Worm (Caenorhabditis elegans): Measurements from ENCODE around the gene hpo-19.

hpo-19 gene

DNA sequence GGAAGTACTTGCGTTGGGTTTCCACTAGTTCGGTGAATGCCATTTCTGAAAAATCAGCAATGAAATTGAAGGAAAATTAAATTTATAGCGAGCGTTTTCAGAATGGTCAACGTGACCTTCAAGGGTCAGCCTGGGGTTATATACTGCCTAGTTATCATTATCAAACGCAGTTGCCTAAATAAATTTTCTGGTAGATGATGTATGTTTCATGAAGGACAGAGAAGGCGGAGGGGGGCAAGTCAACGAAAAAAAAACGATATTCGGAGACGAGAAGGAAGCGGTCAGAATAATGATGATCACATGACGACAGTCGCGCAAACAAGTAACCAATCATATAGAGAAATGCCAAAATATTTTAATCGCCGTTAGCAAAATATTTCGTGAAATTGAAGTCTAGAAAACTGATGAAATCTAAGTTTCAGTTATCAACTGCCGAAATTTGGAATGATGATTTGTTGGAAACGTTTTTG lies 6.5 kb upstream of the hpo-19 start, which contains the start of gene alh-4:
alh-4 (minus strand) TSS at position 51 of the 470 bp plus-strand sequence.
- no peak for TF ChIP-seq unc-62 (GFP tag; optimal IDR thresholded peaks at IDR 0.05)

DNA sequence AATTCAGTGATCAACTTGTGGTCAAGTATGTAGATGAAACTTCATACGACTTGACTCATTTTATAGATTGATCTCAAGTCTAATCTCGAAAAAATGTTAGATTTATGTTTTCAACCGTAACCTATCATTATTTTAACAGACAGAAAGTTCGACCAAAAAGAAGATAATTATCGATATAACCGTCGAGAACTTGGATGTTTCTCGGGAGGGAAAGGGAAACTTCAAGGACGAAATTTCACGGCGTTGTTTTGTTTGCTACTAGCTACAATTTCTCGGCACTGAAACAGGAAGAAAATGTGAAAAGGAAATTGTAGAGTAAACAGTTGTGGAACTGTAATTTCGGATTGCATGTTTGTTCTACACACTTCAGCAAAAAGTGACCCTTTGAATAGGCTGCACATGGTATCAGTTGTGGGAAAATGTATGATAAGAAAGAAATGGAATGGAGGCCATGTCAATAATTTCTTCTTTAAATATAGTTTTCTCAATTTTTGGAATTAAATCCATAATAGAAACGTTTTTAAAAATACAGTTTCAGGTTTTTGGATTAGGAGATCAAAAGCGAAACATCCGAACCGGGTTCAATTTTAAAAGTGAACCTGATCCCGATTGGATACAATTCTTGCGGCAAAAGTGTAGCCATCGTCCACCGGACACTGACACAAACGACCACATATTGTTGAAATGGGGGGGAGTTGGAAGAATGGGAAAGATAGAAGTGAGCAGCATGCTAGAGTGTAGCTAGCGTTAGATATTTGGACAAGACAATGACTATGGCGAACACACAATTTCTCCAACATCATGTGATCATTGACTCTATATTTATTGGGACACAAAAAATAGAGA lies 5.7 kb upstream of the hpo-19 start:
- no peak for TF ChIP-seq unc-62 (GFP tag; optimal IDR thresholded peaks at IDR 0.05)

ce11 chrV:6433446-6434178 lies 2.8 kb upstream of the hpo-19 start, which contains the start of the genes gad-1 and erfa-1:
Gene gad-1, minus strand, starts transcription at chrV:6433496.
Gene erfa-1, plus strand, starts transcription at chrV:6434128.
- no peak for TF ChIP-seq unc-62 (GFP tag; optimal IDR thresholded peaks at IDR 0.05)

DNA sequence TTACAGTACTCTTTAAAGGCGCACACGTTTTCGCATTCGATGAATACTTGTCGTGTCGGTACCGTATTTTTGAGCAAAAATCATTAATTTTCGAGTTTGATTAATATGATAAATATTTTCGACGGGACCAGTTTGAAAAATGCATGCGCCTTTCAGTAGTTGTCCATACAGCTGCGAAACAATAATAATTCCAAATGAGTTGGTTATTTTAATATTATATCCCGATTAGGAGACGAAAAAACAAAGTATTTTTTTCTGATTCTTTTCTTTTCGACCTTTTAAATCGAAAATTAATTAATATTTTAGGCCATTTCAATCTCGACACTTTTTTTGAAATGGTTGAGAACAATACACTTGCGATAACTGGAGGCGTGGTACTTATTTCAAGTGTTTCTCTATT lies 2.2 kb downstream of the hpo-19 start, which contains the start of gene T05H4.4:
T05H4.4 (plus strand) TSS at position 301 of the 400 bp plus-strand sequence.
- TF ChIP-seq unc-62 (GFP tag; optimal IDR thresholded peaks at IDR 0.05), result no peak

ce11 chrV:6441613-6442012 lies 5.2 kb downstream of the hpo-19 start, which contains the start of gene T05H4.15:
Gene T05H4.15, minus strand, starts transcription at chrV:6441713.
- no peak for TF ChIP-seq unc-62 (GFP tag; optimal IDR thresholded peaks at IDR 0.05)

ce11 chrV:6442037-6442436 lies 5.6 kb downstream of the hpo-19 start, which contains the start of gene T05H4.3:
Gene T05H4.3, plus strand, starts transcription at chrV:6442337.
- no peak for TF ChIP-seq unc-62 (GFP tag; optimal IDR thresholded peaks at IDR 0.05)

DNA sequence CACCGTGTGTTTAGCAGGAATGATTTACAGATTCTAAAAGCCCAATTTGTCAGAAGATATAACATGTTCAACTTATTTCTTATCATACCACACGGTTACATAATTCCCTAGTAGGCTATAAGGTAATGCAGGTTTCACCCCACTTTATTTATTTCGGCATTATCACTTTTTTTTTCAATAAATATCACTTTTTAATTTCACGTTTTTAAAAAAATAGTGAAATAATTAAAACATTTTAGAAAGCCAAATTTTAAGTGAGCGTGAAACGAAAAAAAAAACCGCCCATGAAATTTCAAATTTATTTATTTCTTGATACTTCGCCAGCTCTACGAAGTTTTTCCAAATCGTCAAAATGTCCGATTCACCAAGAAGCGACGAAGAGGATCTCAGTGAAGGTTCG lies 11.9 kb downstream of the hpo-19 start, which contains the start of gene fbxa-196:
fbxa-196 (plus strand) TSS at position 301 of the 400 bp plus-strand sequence.
- no peak for TF ChIP-seq unc-62 (GFP tag; optimal IDR thresholded peaks at IDR 0.05)

DNA sequence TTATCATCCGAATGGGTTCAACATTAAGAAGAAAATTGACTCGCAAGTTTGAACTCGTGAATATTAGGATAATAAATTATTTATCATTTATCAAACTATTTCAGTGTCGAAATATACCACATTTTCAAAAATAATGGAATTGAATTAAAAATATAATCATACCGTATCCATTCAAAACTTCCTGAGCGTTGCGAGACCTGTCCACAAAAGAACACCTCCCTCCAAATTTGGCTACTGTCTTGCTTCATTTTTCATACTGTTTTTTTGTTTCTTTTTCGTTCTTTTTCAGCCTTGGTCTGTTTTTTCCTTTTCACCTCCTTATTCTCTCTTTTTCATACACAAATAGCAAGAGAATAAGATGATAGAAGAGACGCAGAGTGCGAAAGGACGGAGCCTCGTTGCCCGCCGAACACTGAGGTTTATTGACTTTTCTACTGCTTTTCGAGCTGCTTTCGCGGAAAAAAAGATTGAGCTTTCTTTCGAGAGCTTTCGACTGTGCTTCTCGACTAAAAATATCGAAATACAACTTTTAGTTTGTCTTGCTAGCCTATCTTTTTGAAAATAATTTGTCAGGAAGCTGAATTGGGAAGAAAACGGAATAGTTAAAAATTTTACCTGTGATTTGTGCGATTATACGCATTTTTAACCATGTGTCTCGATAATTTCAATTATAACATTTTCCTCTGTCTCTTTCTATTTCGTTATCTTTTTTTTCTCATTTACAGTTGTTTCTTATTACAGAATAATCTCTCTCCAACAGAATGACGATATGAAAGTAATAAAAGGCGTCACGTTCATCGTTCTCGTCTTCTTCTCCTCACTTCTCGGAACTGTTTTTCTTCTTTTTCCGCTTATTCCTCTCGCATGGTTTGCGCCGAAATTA lies 13.9 kb downstream of the hpo-19 start, which contains the start of gene acl-8:
acl-8 (plus strand) TSS at position 742 of the 883 bp plus-strand sequence.
- no peak for TF ChIP-seq unc-62 (GFP tag; optimal IDR thresholded peaks at IDR 0.05)

- TF ChIP-seq unc-62 (GFP tag; optimal IDR thresholded peaks at IDR 0.05), result no peak
These were observed 16.7 kb downstream of the hpo-19 start, which contains the start of gene acl-9 for ce11 chrV:6453122-6453521. Gene acl-9, plus strand, starts transcription at chrV:6453226.

DNA sequence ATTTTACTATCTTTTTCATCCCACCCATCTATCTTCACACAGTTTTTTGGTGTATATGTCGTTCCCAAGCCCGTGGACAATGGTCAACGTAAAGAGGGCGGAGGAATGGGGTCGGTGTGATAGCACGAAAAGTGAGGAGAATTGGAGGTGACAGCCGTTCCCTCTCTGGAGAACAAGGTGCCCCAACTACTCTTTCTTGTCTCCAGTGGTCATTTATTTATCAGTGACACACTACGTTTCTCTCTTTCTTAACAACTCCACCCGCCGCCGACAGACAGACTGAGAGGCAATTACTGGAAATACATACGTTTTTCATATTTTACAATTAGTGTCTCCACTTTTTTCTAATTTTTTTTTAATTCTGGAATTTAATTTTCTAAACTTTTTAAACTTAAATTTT lies 20.5 kb downstream of the hpo-19 start:
- no peak for TF ChIP-seq unc-62 (GFP tag; optimal IDR thresholded peaks at IDR 0.05)

DNA sequence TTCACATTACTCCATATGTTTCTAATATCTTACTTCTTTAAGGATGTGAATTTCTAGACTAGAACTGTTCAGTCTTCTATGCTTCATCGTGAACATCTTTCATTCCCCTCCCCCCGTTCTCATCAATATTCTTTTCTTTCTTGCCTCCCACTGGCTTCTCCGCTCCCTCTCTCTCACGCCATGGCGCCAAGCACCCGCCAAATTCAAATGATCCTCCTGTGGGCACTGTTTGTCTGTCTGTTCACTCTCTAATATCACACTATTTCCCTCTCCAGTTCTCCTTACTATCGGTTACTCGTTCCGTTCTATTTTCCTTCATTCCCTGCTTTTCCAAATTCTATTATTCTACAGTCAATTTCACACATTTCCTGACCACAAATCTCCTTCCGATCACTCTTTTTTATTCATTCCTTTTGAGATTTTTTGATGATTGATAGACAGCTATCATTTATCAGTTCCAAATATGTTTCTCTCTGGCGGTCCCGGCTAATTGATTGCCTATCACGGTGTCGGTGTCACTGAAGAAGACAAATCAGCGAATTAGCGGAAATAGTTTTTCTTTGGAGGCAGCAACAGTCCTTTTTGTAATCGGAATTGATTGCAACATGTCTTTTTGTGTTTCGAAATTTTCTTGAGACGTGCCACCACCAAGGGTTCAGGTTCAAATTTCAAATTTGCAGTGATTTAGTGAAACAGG lies 22.0 kb downstream of the hpo-19 start:
- no peak for TF ChIP-seq unc-62 (GFP tag; optimal IDR thresholded peaks at IDR 0.05)

ce11 chrV:6461250-6461649 lies 24.8 kb downstream of the hpo-19 start:
- no peak for TF ChIP-seq unc-62 (GFP tag; optimal IDR thresholded peaks at IDR 0.05)

- no peak for TF ChIP-seq unc-62 (GFP tag; optimal IDR thresholded peaks at IDR 0.05)
These were observed 26.2 kb downstream of the hpo-19 start for ce11 chrV:6462606-6463005.

ce11 chrV:6464238-6464637 lies 27.8 kb downstream of the hpo-19 start:
- no peak for TF ChIP-seq unc-62 (GFP tag; optimal IDR thresholded peaks at IDR 0.05)

All from whole organism, dauer.